Worm (Caenorhabditis elegans) whole organism, mixed stage, embryonic: ENCODE results near the gene dsc-4.

Source experiments
- bed-3 ChIP-seq: fragments of 200-800 bp; sonication (Bioruptor generic); optimal IDR thresholded peaks from 3 replicates; lab custom pipeline; 2018; ENCODE audit warnings: mild to moderate bottlenecking, missing genetic modification characterization, moderate library complexity, missing compliant biosample characterization
- blmp-1 ChIP-seq: fragments of 150-350 bp; optimal IDR thresholded peaks from 2 replicates; lab custom pipeline; 2014; ENCODE audit warnings: missing biosample characterization, missing genetic modification characterization
- ceh-39 ChIP-seq: fragments of 150-350 bp; optimal IDR thresholded peaks from 2 replicates; lab custom pipeline; 2014; ENCODE audit warnings: missing biosample characterization, missing genetic modification characterization
- ceh-43 ChIP-seq: fragments of 200-800 bp; sonication (Bioruptor generic); optimal IDR thresholded peaks from 2 replicates; lab custom pipeline; 2018; ENCODE audit warnings: mild to moderate bottlenecking, missing genetic modification characterization, moderate library complexity, missing compliant biosample characterization
- ceh-83 ChIP-seq: fragments of 200-800 bp; sonication (Bioruptor generic); optimal IDR thresholded peaks from 2 replicates; lab custom pipeline; 2018; ENCODE audit warnings: mild to moderate bottlenecking, missing genetic modification characterization, missing compliant biosample characterization
- ces-1 ChIP-seq: fragments of 150-350 bp; optimal IDR thresholded peaks from 2 replicates; lab custom pipeline; 2014; ENCODE audit warnings: missing biosample characterization, missing genetic modification reagents, missing genetic modification characterization
- cnd-1 ChIP-seq: fragments of 200-800 bp; sonication (Bioruptor generic); optimal IDR thresholded peaks from 2 replicates; lab custom pipeline; 2018; ENCODE audit warnings: mild to moderate bottlenecking, missing genetic modification characterization, missing compliant biosample characterization
- drap-1 ChIP-seq: fragments of 200-800 bp; sonication (Bioruptor generic); optimal IDR thresholded peaks from 3 replicates; lab custom pipeline; 2018; ENCODE audit warnings: mild to moderate bottlenecking, missing genetic modification characterization, missing compliant biosample characterization
- elt-3 ChIP-seq: fragments of 150-350 bp; optimal IDR thresholded peaks from 2 replicates; lab custom pipeline; 2014; ENCODE audit warnings: missing biosample characterization, missing genetic modification characterization
- flh-1 ChIP-seq: fragments of 200-800 bp; sonication (Bioruptor generic); optimal IDR thresholded peaks from 2 replicates; lab custom pipeline; 2018; ENCODE audit warnings: mild to moderate bottlenecking, missing genetic modification characterization, moderate library complexity, missing compliant biosample characterization
- hlh-1 ChIP-seq: fragments of 150-350 bp; optimal IDR thresholded peaks from 2 replicates; lab custom pipeline; 2014; ENCODE audit warnings: missing biosample characterization, missing genetic modification reagents, missing genetic modification characterization
- lin-13 ChIP-seq: fragments of 150-350 bp; optimal IDR thresholded peaks from 2 replicates; lab custom pipeline; 2014; ENCODE audit warnings: missing biosample characterization, missing genetic modification characterization
- lin-32 ChIP-seq: fragments of 200-800 bp; sonication (Bioruptor generic); optimal IDR thresholded peaks from 2 replicates; lab custom pipeline; 2018; ENCODE audit warnings: mild to moderate bottlenecking, missing genetic modification characterization, missing compliant biosample characterization
- mab-5 ChIP-seq: fragments of 150-350 bp; optimal IDR thresholded peaks from 2 replicates; lab custom pipeline; 2014; ENCODE audit warnings: missing biosample characterization, missing genetic modification characterization
- mep-1 ChIP-seq: fragments of 150-350 bp; optimal IDR thresholded peaks from 2 replicates; lab custom pipeline; 2017; ENCODE audit warnings: missing biosample characterization, missing genetic modification reagents, missing genetic modification characterization, inconsistent platforms
- mls-2 ChIP-seq: sonication (generic microtip); optimal IDR thresholded peaks from 2 replicates; lab custom pipeline; 2016; ENCODE audit warnings: mild to moderate bottlenecking, missing genetic modification characterization, moderate library complexity, missing compliant biosample characterization
- nhr-12 ChIP-seq: fragments of 150-350 bp; optimal IDR thresholded peaks from 2 replicates; lab custom pipeline; 2014; ENCODE audit warnings: missing biosample characterization, missing genetic modification characterization
- nhr-2 ChIP-seq: fragments of 150-350 bp; optimal IDR thresholded peaks from 2 replicates; lab custom pipeline; 2014; ENCODE audit warnings: missing biosample characterization, missing genetic modification characterization
- nhr-237 ChIP-seq: fragments of 150-350 bp; optimal IDR thresholded peaks from 2 replicates; lab custom pipeline; 2014; ENCODE audit warnings: missing biosample characterization, missing genetic modification characterization
- nhr-76 ChIP-seq: sonication (generic microtip); optimal IDR thresholded peaks from 2 replicates; lab custom pipeline; 2017; ENCODE audit warnings: missing biosample characterization, missing genetic modification characterization
- pha-4 ChIP-seq: fragments of 150-350 bp; optimal IDR thresholded peaks from 2 replicates; lab custom pipeline; 2018; ENCODE audit warnings: missing biosample characterization, missing genetic modification reagents, missing genetic modification characterization
- sem-2 ChIP-seq: fragments of 200-800 bp; sonication (Bioruptor generic); optimal IDR thresholded peaks from 2 replicates; lab custom pipeline; 2018; ENCODE audit warnings: mild to moderate bottlenecking, missing genetic modification characterization, missing compliant biosample characterization
- snpc-4 ChIP-seq: fragments of 150-350 bp; optimal IDR thresholded peaks from 2 replicates; lab custom pipeline; 2014; ENCODE audit warnings: missing biosample characterization, missing genetic modification characterization
- sptf-1 ChIP-seq: sonication (generic microtip); optimal IDR thresholded peaks from 2 replicates; lab custom pipeline; 2017; ENCODE audit warnings: mild to moderate bottlenecking, missing genetic modification characterization, moderate library complexity, missing compliant biosample characterization
- unc-120 ChIP-seq: sonication (generic microtip); optimal IDR thresholded peaks from 2 replicates; lab custom pipeline; 2017; ENCODE audit warnings: missing genetic modification characterization, missing compliant biosample characterization; ENCODE audit not compliant: poor library complexity, severe bottlenecking
- unc-39 ChIP-seq: fragments of 150-350 bp; optimal IDR thresholded peaks from 2 replicates; lab custom pipeline; 2014; ENCODE audit warnings: missing biosample characterization, missing genetic modification characterization
- zip-8 ChIP-seq: fragments of 150-350 bp; optimal IDR thresholded peaks from 2 replicates; lab custom pipeline; 2014; ENCODE audit warnings: missing biosample characterization, missing genetic modification characterization
- ztf-11 ChIP-seq: fragments of 150-350 bp; optimal IDR thresholded peaks from 2 replicates; lab custom pipeline; 2014; ENCODE audit warnings: missing biosample characterization, missing genetic modification characterization

The dsc-4 gene

ce11 chrIV:274185-274584 is 46.2 kb downstream of the dsc-4 start, which contains the start of gene sma-10:
Gene sma-10 (plus strand): TSS chrIV:274420.
- TF ChIP-seq lin-13 (tag; lab: Kevin White, UChicago) (no peak), mls-2 (tag; lab: Kevin White, UChicago) (no peak), unc-120 (tag; lab: Kevin White, UChicago) (no peak), pha-4 (tag; lab: Kevin White, UChicago) (no peak), nhr-2 (tag; lab: Kevin White, UChicago) (no peak), mab-5 (tag; lab: Kevin White, UChicago) (no peak), nhr-12 (tag; lab: Kevin White, UChicago) (no peak), drap-1 (GFP tag; lab: Kevin White, UChicago) (no peak), nhr-237 (tag; lab: Kevin White, UChicago) (no peak), elt-3 (tag; lab: Kevin White, UChicago) (no peak), zip-8 (tag; lab: Kevin White, UChicago) (no peak), snpc-4 (tag; lab: Kevin White, UChicago) (no peak), sptf-1 (tag; lab: Kevin White, UChicago) (no peak), ceh-43 (GFP tag; lab: Kevin White, UChicago) (no peak)

ce11 chrIV:273299-273698 is 47.0 kb downstream of the dsc-4 start, which contains the start of gene srh-282:
Gene srh-282 (minus strand): TSS chrIV:273399.
- no peak for TF ChIP-seq mep-1
- TF ChIP-seq nhr-2 (tag; lab: Kevin White, UChicago), result no peak
- TF ChIP-seq lin-13 (tag; lab: Kevin White, UChicago), result no peak
- TF ChIP-seq snpc-4 (tag; lab: Kevin White, UChicago), result no peak
- no peak for TF ChIP-seq ces-1 (GFP tag; lab: Kevin White, UChicago)
- no peak for TF ChIP-seq ceh-83 (GFP tag; lab: Kevin White, UChicago)
- TF ChIP-seq flh-1 (GFP tag; lab: Kevin White, UChicago), result no peak
- no peak for TF ChIP-seq hlh-1
- no peak for TF ChIP-seq cnd-1
- TF ChIP-seq, all 35 proteins: peak for 0

- no peak for TF ChIP-seq lin-13 (tag; lab: Kevin White, UChicago)
- no peak for TF ChIP-seq unc-120 (tag; lab: Kevin White, UChicago)
- no peak for TF ChIP-seq elt-3 (tag; lab: Kevin White, UChicago)
- TF ChIP-seq nhr-2 (tag; lab: Kevin White, UChicago), result no peak
- no peak for TF ChIP-seq blmp-1
- no peak for TF ChIP-seq mep-1
- no peak for TF ChIP-seq unc-39
- no peak for TF ChIP-seq flh-1 (GFP tag; lab: Kevin White, UChicago)
- TF ChIP-seq ceh-39 (tag; lab: Kevin White, UChicago), result no peak
- no peak for TF ChIP-seq nhr-76 (tag; lab: Kevin White, UChicago)
- TF ChIP-seq ztf-11 (tag; lab: Kevin White, UChicago), result no peak
- TF ChIP-seq nhr-237 (tag; lab: Kevin White, UChicago), result no peak
- no peak for TF ChIP-seq bed-3 (GFP tag; lab: Kevin White, UChicago)
Observed at ce11 chrIV:269107-269506, 51.2 kb downstream of the dsc-4 start, which contains the start of gene T21D12.11. Gene T21D12.11 (plus strand): TSS chrIV:269407.

- TF ChIP-seq hlh-1 (no peak), lin-32 (GFP tag; lab: Kevin White, UChicago) (no peak), ztf-11 (tag; lab: Kevin White, UChicago) (no peak), sem-2 (GFP tag; lab: Kevin White, UChicago) (no peak), pha-4 (tag; lab: Kevin White, UChicago) (no peak), zip-8 (tag; lab: Kevin White, UChicago) (no peak)
Observed at ce11 chrIV:266148-266547, 54.2 kb downstream of the dsc-4 start, which contains the start of gene T21D12.12. Gene T21D12.12 (plus strand): TSS chrIV:266448.
